Fruit fly (Drosophila melanogaster) whole organism, embryonic: ENCODE results near the gene Nle.

Source experiments
- Bgb ChIP-seq: fragments of 200-800 bp; sonication (Bioruptor generic); IDR thresholded peaks from 2 replicates; pipeline ENCODE4 v1.3.6; 2022; ENCODE audit warnings: missing biosample characterization, missing genetic modification characterization; ENCODE audit not compliant: partially characterized antibody
- CG10959 ChIP-seq: fragments of 200-800 bp; sonication (Bioruptor generic); IDR thresholded peaks from 2 replicates; pipeline ENCODE4 v1.3.6; 2022; ENCODE audit warnings: missing biosample characterization, missing genetic modification characterization
- CG10979 ChIP-seq: fragments of 200-800 bp; sonication (Bioruptor generic); optimal IDR thresholded peaks from 2 replicates; lab custom pipeline; 2018; ENCODE audit warnings: missing biosample characterization, mild to moderate bottlenecking, missing genetic modification characterization, moderate library complexity
- CG12071 ChIP-seq: fragments of 200-800 bp; sonication (Bioruptor generic); optimal IDR thresholded peaks from 3 replicates; lab custom pipeline; 2018; ENCODE audit warnings: missing biosample characterization, mild to moderate bottlenecking, missing genetic modification characterization
- CG15073 ChIP-seq: fragments of 200-800 bp; sonication (Bioruptor generic); optimal IDR thresholded peaks from 2 replicates; lab custom pipeline; 2016; ENCODE audit warnings: missing biosample characterization, missing genetic modification characterization
- CG17328 ChIP-seq: fragments of 200-800 bp; sonication (Bioruptor generic); IDR thresholded peaks from 2 replicates; pipeline ENCODE4 v1.3.6; 2022; ENCODE audit warnings: missing biosample characterization, missing genetic modification characterization
- CG30020 ChIP-seq: fragments of 200-800 bp; optimal IDR thresholded peaks from 2 replicates; lab custom pipeline; 2019; ENCODE audit warnings: missing biosample characterization, mild to moderate bottlenecking, missing genetic modification characterization, moderate library complexity
- CG30403 ChIP-seq: fragments of 200-800 bp; sonication (Bioruptor generic); optimal IDR thresholded peaks from 3 replicates; lab custom pipeline; 2016; ENCODE audit warnings: missing biosample characterization, missing genetic modification characterization
- CG33213 ChIP-seq: fragments of 200-800 bp; sonication (Bioruptor generic); optimal IDR thresholded peaks from 3 replicates; lab custom pipeline; 2016; ENCODE audit warnings: missing biosample characterization, missing genetic modification characterization
- CG3847 ChIP-seq: fragments of 200-800 bp; sonication (Bioruptor generic); IDR thresholded peaks from 2 replicates; pipeline ENCODE4 v1.3.6; 2022; ENCODE audit warnings: missing biosample characterization, missing genetic modification characterization
- CG4282 ChIP-seq: fragments of 200-800 bp; sonication (Bioruptor generic); optimal IDR thresholded peaks from 2 replicates; lab custom pipeline; 2016; ENCODE audit warnings: missing biosample characterization, missing genetic modification characterization
- CG4617 ChIP-seq: fragments of 200-800 bp; sonication (Bioruptor generic); optimal IDR thresholded peaks from 3 replicates; lab custom pipeline; 2016; ENCODE audit warnings: missing biosample characterization, missing genetic modification characterization, borderline replicate concordance
- CG5245 ChIP-seq: fragments of 200-800 bp; sonication (Bioruptor generic); optimal IDR thresholded peaks from 3 replicates; lab custom pipeline; 2016; ENCODE audit warnings: missing biosample characterization, missing genetic modification characterization
- CG7357 ChIP-seq: fragments of 200-800 bp; sonication (Bioruptor generic); IDR thresholded peaks from 3 replicates; pipeline ENCODE4 v1.3.6; 2022; ENCODE audit warnings: missing biosample characterization, missing genetic modification characterization
- CG7745 ChIP-seq: fragments of 200-800 bp; sonication (Bioruptor generic); optimal IDR thresholded peaks from 2 replicates; lab custom pipeline; 2018; ENCODE audit warnings: missing biosample characterization, mild to moderate bottlenecking, missing genetic modification characterization, moderate library complexity
- CG8359 ChIP-seq: fragments of 200-800 bp; sonication (Bioruptor generic); optimal IDR thresholded peaks from 2 replicates; lab custom pipeline; 2017; ENCODE audit warnings: missing biosample characterization, mild to moderate bottlenecking, missing genetic modification characterization, borderline replicate concordance
- CG8388 ChIP-seq: fragments of 200-800 bp; sonication (Bioruptor generic); optimal IDR thresholded peaks from 2 replicates; lab custom pipeline; 2019; ENCODE audit warnings: missing biosample characterization, mild to moderate bottlenecking, missing genetic modification characterization, moderate library complexity
- Dad ChIP-seq: fragments of 200-800 bp; sonication (Bioruptor generic); optimal IDR thresholded peaks from 3 replicates; lab custom pipeline; 2016; ENCODE audit warnings: missing biosample characterization, missing genetic modification characterization
- Doc2 ChIP-seq: fragments of 200-800 bp; sonication (Bioruptor generic); IDR thresholded peaks from 2 replicates; pipeline ENCODE4 v1.3.6; 2022; ENCODE audit warnings: missing biosample characterization, missing genetic modification characterization
- ERR ChIP-seq: fragments of 200-800 bp; sonication (Bioruptor generic); optimal IDR thresholded peaks from 2 replicates; lab custom pipeline; 2016; ENCODE audit warnings: missing biosample characterization, missing genetic modification characterization
- HLHmδ ChIP-seq: fragments of 200-800 bp; sonication (Bioruptor generic); optimal IDR thresholded peaks from 2 replicates; lab custom pipeline; 2018; ENCODE audit warnings: missing biosample characterization, mild to moderate bottlenecking, missing genetic modification characterization, moderate library complexity
- NC2α ChIP-seq: fragments of 200-800 bp; sonication (Bioruptor generic); optimal IDR thresholded peaks from 2 replicates; lab custom pipeline; 2016; ENCODE audit warnings: missing biosample characterization, missing genetic modification characterization
- Tbp ChIP-seq: fragments of >200 bp; optimal IDR thresholded peaks from 2 replicates; lab custom pipeline; 2018; ENCODE audit warnings: missing biosample characterization, missing genetic modification characterization
- Xbp1 ChIP-seq: fragments of 200-800 bp; sonication (Bioruptor generic); optimal IDR thresholded peaks from 3 replicates; lab custom pipeline; 2016; ENCODE audit warnings: missing biosample characterization, mild to moderate bottlenecking, missing genetic modification characterization
- ab ChIP-seq: fragments of 200-800 bp; sonication (Bioruptor generic); optimal IDR thresholded peaks from 2 replicates; lab custom pipeline; 2016; ENCODE audit warnings: missing biosample characterization, missing genetic modification characterization
- ac ChIP-seq: fragments of 200-800 bp; sonication (Bioruptor generic); optimal IDR thresholded peaks from 3 replicates; lab custom pipeline; 2017; ENCODE audit warnings: missing biosample characterization, mild to moderate bottlenecking, missing genetic modification characterization
- ap ChIP-seq: fragments of 200-800 bp; sonication (Bioruptor generic); IDR thresholded peaks from 2 replicates; pipeline ENCODE4 v1.3.6; 2022; ENCODE audit warnings: missing biosample characterization, missing genetic modification characterization
- bowl ChIP-seq: fragments of 200-800 bp; sonication (Bioruptor generic); IDR thresholded peaks from 2 replicates; pipeline ENCODE4 v1.3.6; 2022; ENCODE audit warnings: missing biosample characterization, missing genetic modification characterization
- chm ChIP-seq: fragments of 200-800 bp; sonication (Bioruptor generic); IDR thresholded peaks from 2 replicates; pipeline ENCODE4 v1.3.6; 2022; ENCODE audit warnings: missing biosample characterization, missing genetic modification characterization
- chn ChIP-seq: fragments of 200-800 bp; sonication (Bioruptor generic); optimal IDR thresholded peaks from 2 replicates; lab custom pipeline; 2016; ENCODE audit warnings: missing biosample characterization, missing genetic modification characterization
- crc ChIP-seq: fragments of 200-800 bp; sonication (Bioruptor generic); optimal IDR thresholded peaks from 2 replicates; lab custom pipeline; 2016; ENCODE audit warnings: missing biosample characterization, missing genetic modification characterization
- dm ChIP-seq: fragments of 200-800 bp; sonication (Bioruptor generic); optimal IDR thresholded peaks from 3 replicates; lab custom pipeline; 2016; ENCODE audit warnings: missing biosample characterization, missing genetic modification characterization
- fd3F ChIP-seq: fragments of 200-800 bp; sonication (Bioruptor generic); optimal IDR thresholded peaks from 2 replicates; lab custom pipeline; 2018; ENCODE audit warnings: missing biosample characterization, mild to moderate bottlenecking, missing genetic modification characterization, moderate library complexity
- gfzf ChIP-seq: fragments of 200-800 bp; sonication (Bioruptor generic); optimal IDR thresholded peaks from 2 replicates; lab custom pipeline; 2016; ENCODE audit warnings: missing biosample characterization, mild to moderate bottlenecking, missing genetic modification characterization, moderate library complexity
- ken ChIP-seq: fragments of 200-800 bp; sonication (Bioruptor generic); IDR thresholded peaks from 3 replicates; pipeline ENCODE4 v1.3.6; 2022; ENCODE audit warnings: missing biosample characterization, missing genetic modification characterization
- odd ChIP-seq: fragments of 200-800 bp; sonication (Bioruptor generic); optimal IDR thresholded peaks from 2 replicates; lab custom pipeline; 2017; ENCODE audit warnings: missing biosample characterization, mild to moderate bottlenecking, missing genetic modification characterization
- org-1 ChIP-seq: fragments of 200-800 bp; sonication (Bioruptor generic); optimal IDR thresholded peaks from 2 replicates; lab custom pipeline; 2017; ENCODE audit warnings: missing biosample characterization, missing genetic modification characterization
- p53 ChIP-seq: fragments of 200-800 bp; sonication (Bioruptor generic); optimal IDR thresholded peaks from 2 replicates; lab custom pipeline; 2016; ENCODE audit warnings: missing biosample characterization, missing genetic modification characterization
- pita ChIP-seq: fragments of 200-800 bp; sonication (Bioruptor generic); optimal IDR thresholded peaks from 2 replicates; lab custom pipeline; 2017; ENCODE audit warnings: missing biosample characterization, mild to moderate bottlenecking, missing genetic modification characterization
- ranshi ChIP-seq: fragments of 200-800 bp; sonication (Bioruptor generic); IDR thresholded peaks from 2 replicates; pipeline ENCODE4 v1.3.6; 2022; ENCODE audit warnings: missing biosample characterization, missing genetic modification characterization
- salm ChIP-seq: fragments of 200-800 bp; sonication (Bioruptor generic); optimal IDR thresholded peaks from 2 replicates; lab custom pipeline; 2018; ENCODE audit warnings: missing biosample characterization, mild to moderate bottlenecking, missing genetic modification characterization
- ssp ChIP-seq: fragments of 200-800 bp; sonication (Bioruptor generic); IDR thresholded peaks from 2 replicates; pipeline ENCODE4 v1.3.6; 2022; ENCODE audit warnings: missing biosample characterization, missing genetic modification characterization
- sug ChIP-seq: fragments of 200-800 bp; optimal IDR thresholded peaks from 2 replicates; lab custom pipeline; 2019; ENCODE audit warnings: missing biosample characterization, mild to moderate bottlenecking, missing genetic modification characterization, moderate library complexity
- tup ChIP-seq: fragments of 200-800 bp; sonication (Bioruptor generic); optimal IDR thresholded peaks from 2 replicates; lab custom pipeline; 2016; ENCODE audit warnings: missing biosample characterization, mild to moderate bottlenecking, missing genetic modification characterization, moderate library complexity
- twi ChIP-seq: fragments of 200-800 bp; optimal IDR thresholded peaks from 2 replicates; lab custom pipeline; 2019; ENCODE audit warnings: missing biosample characterization, mild to moderate bottlenecking, missing genetic modification characterization, moderate library complexity
- unpg ChIP-seq: fragments of 200-800 bp; sonication (Bioruptor generic); optimal IDR thresholded peaks from 3 replicates; lab custom pipeline; 2018; ENCODE audit warnings: missing biosample characterization, mild to moderate bottlenecking, missing genetic modification characterization, moderate library complexity
- vnd ChIP-seq: fragments of 200-800 bp; sonication (Bioruptor generic); IDR thresholded peaks from 3 replicates; pipeline ENCODE4 v1.3.6; 2022; ENCODE audit warnings: missing biosample characterization, missing genetic modification characterization; ENCODE audit not compliant: partially characterized antibody
- wdn ChIP-seq: fragments of 200-800 bp; sonication (Bioruptor generic); IDR thresholded peaks from 2 replicates; pipeline ENCODE4 v1.3.6; 2022; ENCODE audit warnings: missing biosample characterization, missing genetic modification characterization
- wor ChIP-seq: fragments of 200-800 bp; sonication (Bioruptor generic); IDR thresholded peaks from 2 replicates; pipeline ENCODE4 v1.3.6; 2022; ENCODE audit warnings: missing biosample characterization, missing genetic modification characterization
- zen2 ChIP-seq: fragments of 200-800 bp; sonication (Bioruptor generic); IDR thresholded peaks from 3 replicates; pipeline ENCODE4 v1.3.6; 2022; ENCODE audit warnings: missing biosample characterization, missing genetic modification characterization; ENCODE audit not compliant: partially characterized antibody

Nle gene

dm6 chr2L:520331-521000, 47.5 kb downstream of the Nle start (continued):
- peak; percentile 87 for TF ChIP-seq ap (GFP tag; lab: Robert Waterston, UW)
- TF ChIP-seq ab (GFP tag; lab: Kevin White, UChicago): no peak
- peak; percentile 67 for TF ChIP-seq tup
- peak; percentile 43 for TF ChIP-seq ERR (GFP tag; lab: Kevin White, UChicago)
- peak; percentile 87 for TF ChIP-seq Xbp1 (GFP tag; lab: Kevin White, UChicago)
- TF ChIP-seq CG17328: peak; percentile 92
- peak; percentile 38; the same call in 1 of the 2 replicates for TF ChIP-seq wdn (GFP tag; lab: Robert Waterston, UW)
- TF ChIP-seq vnd (GFP tag; lab: Robert Waterston, UW): no peak
- peak; percentile 62 for TF ChIP-seq CG12071
- TF ChIP-seq CG7357 (GFP tag; lab: Robert Waterston, UW): peak; percentile 56; the same call in 1 of the 3 replicates
- TF ChIP-seq org-1 (GFP tag; lab: Kevin White, UChicago): peak; percentile 82
- peak; percentile 83 for TF ChIP-seq salm (tag; lab: Kevin White, UChicago)
- TF ChIP-seq CG10959 (GFP tag; lab: Robert Waterston, UW): peak; percentile 89
- TF ChIP-seq p53: peak; percentile 53
- peak; percentile 56 for TF ChIP-seq CG30020
- no peak for TF ChIP-seq zen2
- TF ChIP-seq CG15073 (GFP tag; lab: Kevin White, UChicago): peak; percentile 36
- TF ChIP-seq wor: peak; percentile 74
- peak; percentile 93 for TF ChIP-seq chm
- peak; percentile 77 for TF ChIP-seq dm (GFP tag; lab: Kevin White, UChicago)
- peak; percentile 36 for TF ChIP-seq sug (tag; lab: Kevin White, UChicago)
- peak; percentile 76 for TF ChIP-seq CG33213
- peak; percentile 92 for TF ChIP-seq CG10979 (tag; lab: Kevin White, UChicago)
- peak; percentile 17 for TF ChIP-seq CG4282 (GFP tag; lab: Kevin White, UChicago)
- no peak for TF ChIP-seq gfzf (GFP tag; lab: Kevin White, UChicago)
- TF ChIP-seq Bgb (GFP tag; lab: Robert Waterston, UW): no peak
- peak; percentile 89 for TF ChIP-seq chn (GFP tag; lab: Kevin White, UChicago)
- peak; percentile 42 for TF ChIP-seq CG8359 (GFP tag; lab: Kevin White, UChicago)
- no peak for TF ChIP-seq Tbp (GFP tag; lab: Kevin White, UChicago)
- TF ChIP-seq ssp (GFP tag; lab: Robert Waterston, UW): peak; percentile 63
- peak; percentile 90 for TF ChIP-seq ken (GFP tag; lab: Robert Waterston, UW)
- TF ChIP-seq bowl (GFP tag; lab: Robert Waterston, UW): peak; percentile 60; the same call in 1 of the 2 replicates
- TF ChIP-seq twi (tag; lab: Kevin White, UChicago): peak; percentile 77
- peak; percentile 85 for TF ChIP-seq NC2α
- peak; percentile 64 for TF ChIP-seq ac
- peak; percentile 44 for TF ChIP-seq crc
- peak; percentile 40 for TF ChIP-seq CG3847 (GFP tag; lab: Robert Waterston, UW)
- peak; percentile 81 for TF ChIP-seq CG5245 (GFP tag; lab: Kevin White, UChicago)
- peak; percentile 93 for TF ChIP-seq CG8388 (GFP tag; lab: Kevin White, UChicago)
- no peak for TF ChIP-seq HLHmδ (GFP tag; lab: Kevin White, UChicago)
- TF ChIP-seq ranshi: peak; percentile 87
- peak; percentile 57 for TF ChIP-seq CG4617 (GFP tag; lab: Kevin White, UChicago)
- TF ChIP-seq CG30403 (GFP tag; lab: Kevin White, UChicago): peak; percentile 89
- TF ChIP-seq pita: no peak
- TF ChIP-seq Doc2: no peak
- TF ChIP-seq odd: peak; percentile 66
- TF ChIP-seq Dad: peak; percentile 77
- TF ChIP-seq unpg (GFP tag; lab: Kevin White, UChicago): peak; percentile 94
- TF ChIP-seq fd3F (GFP tag; lab: Kevin White, UChicago): peak; percentile 49
- no peak for TF ChIP-seq CG7745
